Fruit fly (Drosophila melanogaster) whole organism, pupa: ENCODE results near the gene Cdc5.
A peak's percentile ranks its signal among the peaks of the same experiment; 100 is the strongest.

Experiments
- CG10348 ChIP-seq: fragments of 200-800 bp; sonication (Bioruptor generic); IDR thresholded peaks from 2 replicates; pipeline ENCODE4 v1.3.6; 2022; ENCODE audit warnings: missing biosample characterization, missing genetic modification characterization
- CG12605 ChIP-seq: fragments of 200-800 bp; sonication (Bioruptor generic); IDR thresholded peaks from 2 replicates; pipeline ENCODE4 v1.3.6; 2022; ENCODE audit warnings: missing biosample characterization, missing genetic modification characterization
- CG13204 ChIP-seq: fragments of 200-800 bp; sonication (Bioruptor generic); optimal IDR thresholded peaks from 2 replicates; lab custom pipeline; 2018; ENCODE audit warnings: missing biosample characterization, mild to moderate bottlenecking, missing genetic modification characterization, moderate library complexity
- CG14655 ChIP-seq: fragments of 200-800 bp; sonication (Bioruptor generic); optimal IDR thresholded peaks from 3 replicates; lab custom pipeline; 2017; ENCODE audit warnings: mild to moderate bottlenecking, missing biosample characterization, missing genetic modification reagents, missing genetic modification characterization
- CG15710 ChIP-seq: fragments of 200-800 bp; sonication (Bioruptor generic); optimal IDR thresholded peaks from 2 replicates; lab custom pipeline; 2018; ENCODE audit warnings: missing biosample characterization, mild to moderate bottlenecking, missing genetic modification characterization, moderate library complexity
- CG17806 ChIP-seq: fragments of 200-800 bp; sonication (Bioruptor generic); optimal IDR thresholded peaks from 2 replicates; lab custom pipeline; 2018; ENCODE audit warnings: missing biosample characterization, mild to moderate bottlenecking, missing genetic modification characterization, moderate library complexity
- CG32121 ChIP-seq: fragments of 200-800 bp; sonication (Bioruptor generic); IDR thresholded peaks from 2 replicates; pipeline ENCODE4 v1.3.6; 2022; ENCODE audit warnings: missing biosample characterization, missing genetic modification characterization
- CG34367 ChIP-seq: fragments of 200-800 bp; sonication (Bioruptor generic); optimal IDR thresholded peaks from 2 replicates; lab custom pipeline; 2018; ENCODE audit warnings: missing biosample characterization, mild to moderate bottlenecking, missing genetic modification characterization
- CG4496 ChIP-seq: fragments of 200-800 bp; sonication (Bioruptor generic); IDR thresholded peaks from 3 replicates; pipeline ENCODE4 v1.3.6; 2022; ENCODE audit warnings: missing biosample characterization, missing genetic modification characterization
- CG8159 ChIP-seq: fragments of 200-800 bp; sonication (Bioruptor generic); optimal IDR thresholded peaks from 3 replicates; lab custom pipeline; 2018; ENCODE audit warnings: missing biosample characterization, mild to moderate bottlenecking, missing genetic modification characterization, moderate library complexity
- CG8301 ChIP-seq: fragments of 200-800 bp; sonication (Bioruptor generic); optimal IDR thresholded peaks from 2 replicates; lab custom pipeline; 2018; ENCODE audit warnings: missing biosample characterization, mild to moderate bottlenecking, missing genetic modification characterization
- CG9948 ChIP-seq: fragments of 200-800 bp; sonication (Bioruptor generic); optimal IDR thresholded peaks from 2 replicates; lab custom pipeline; 2018; ENCODE audit warnings: missing biosample characterization, mild to moderate bottlenecking, missing genetic modification characterization, moderate library complexity
- D1 ChIP-seq: fragments of 200-800 bp; sonication (Bioruptor generic); optimal IDR thresholded peaks from 2 replicates; lab custom pipeline; 2018; ENCODE audit warnings: missing biosample characterization, mild to moderate bottlenecking, missing genetic modification characterization, moderate library complexity
- EcR ChIP-seq: fragments of 200-800 bp; sonication (Bioruptor generic); optimal IDR thresholded peaks from 3 replicates; lab custom pipeline; 2019; ENCODE audit warnings: missing biosample characterization, missing genetic modification characterization, mild to moderate bottlenecking, moderate library complexity, missing genetic modification reagents
- Ets98B ChIP-seq: fragments of 200-800 bp; sonication (Bioruptor generic); IDR thresholded peaks from 2 replicates; pipeline ENCODE4 v1.3.6; 2022; ENCODE audit warnings: missing biosample characterization, missing genetic modification characterization
- Pif1A ChIP-seq: fragments of 200-800 bp; sonication (Bioruptor generic); optimal IDR thresholded peaks from 3 replicates; lab custom pipeline; 2016; ENCODE audit warnings: missing biosample characterization, missing genetic modification characterization
- Pif1B ChIP-seq: fragments of 200-800 bp; sonication (Bioruptor generic); optimal IDR thresholded peaks from 3 replicates; lab custom pipeline; 2016; ENCODE audit warnings: missing biosample characterization, missing genetic modification characterization
- Snoo ChIP-seq: fragments of 200-800 bp; sonication (Bioruptor generic); optimal IDR thresholded peaks from 3 replicates; lab custom pipeline; 2017; ENCODE audit warnings: missing biosample characterization, mild to moderate bottlenecking, missing genetic modification characterization, inconsistent platforms
- fd96Ca ChIP-seq: fragments of 200-800 bp; sonication (Bioruptor generic); IDR thresholded peaks from 3 replicates; pipeline ENCODE4 v1.3.6; 2022; ENCODE audit warnings: missing biosample characterization, missing genetic modification characterization
- gl ChIP-seq: fragments of 200-800 bp; sonication (Bioruptor generic); optimal IDR thresholded peaks from 2 replicates; lab custom pipeline; 2018; ENCODE audit warnings: missing biosample characterization, mild to moderate bottlenecking, missing genetic modification characterization
- rn ChIP-seq: fragments of 200-800 bp; sonication (Bioruptor generic); IDR thresholded peaks from 2 replicates; pipeline ENCODE4 v1.3.6; 2022; ENCODE audit warnings: missing biosample characterization, missing genetic modification characterization

Gene Cdc5

DNA sequence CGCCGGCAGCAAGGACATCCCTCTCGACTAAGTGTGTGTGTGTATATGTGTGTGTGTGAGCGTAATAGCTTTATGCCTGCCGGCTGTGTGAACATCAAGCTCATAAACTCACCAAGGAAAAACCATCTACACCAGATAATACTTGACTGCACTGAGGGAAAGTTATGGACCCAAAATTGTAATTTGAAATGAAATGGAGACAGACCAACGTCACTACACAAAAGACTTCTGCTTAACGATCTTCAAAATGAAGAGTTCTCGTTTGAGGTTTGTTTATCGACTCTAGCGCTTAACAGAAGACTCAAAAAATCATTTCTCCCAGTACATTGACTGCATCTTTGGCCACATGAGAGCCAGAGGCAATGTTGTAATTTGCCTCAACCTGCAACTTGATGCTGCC lies 26.9 kb upstream of the Cdc5 start:
- peak; percentile 49 for TF ChIP-seq Pif1A
- peak; percentile 56 for TF ChIP-seq CG17806 (tag; lab: Kevin White, UChicago)
- no peak for TF ChIP-seq CG13204 (GFP tag; lab: Kevin White, UChicago)
- TF ChIP-seq rn (GFP tag; lab: Robert Waterston, UW) = no peak
- no peak for TF ChIP-seq CG32121 (GFP tag; lab: Robert Waterston, UW)
- no peak for TF ChIP-seq D1 (tag; lab: Kevin White, UChicago)
- no peak for TF ChIP-seq gl
- no peak for TF ChIP-seq Ets98B
- TF ChIP-seq CG9948 (tag; lab: Kevin White, UChicago) = peak; percentile 52
- TF ChIP-seq CG34367 (tag; lab: Kevin White, UChicago) = peak; percentile 48
- TF ChIP-seq EcR = no peak
- TF ChIP-seq Snoo (tag; lab: Kevin White, UChicago) = peak; percentile 2
- peak; percentile 31 for TF ChIP-seq Pif1B
- TF ChIP-seq fd96Ca = peak; percentile 32; the same call in 1 of the 3 replicates
- TF ChIP-seq CG8301 (tag; lab: Kevin White, UChicago) = peak; percentile 39
- peak; percentile 60 for TF ChIP-seq CG14655 (GFP tag; lab: Kevin White, UChicago)
- TF ChIP-seq CG12605 (GFP tag; lab: Robert Waterston, UW) = no peak
- TF ChIP-seq CG15710 (tag; lab: Kevin White, UChicago) = peak; percentile 40
- peak; percentile 52 for TF ChIP-seq CG8159 (tag; lab: Kevin White, UChicago)
- TF ChIP-seq CG10348 = no peak
- no peak; the same call in 2 of the 3 replicates for TF ChIP-seq CG4496 (GFP tag; lab: Robert Waterston, UW)

DNA sequence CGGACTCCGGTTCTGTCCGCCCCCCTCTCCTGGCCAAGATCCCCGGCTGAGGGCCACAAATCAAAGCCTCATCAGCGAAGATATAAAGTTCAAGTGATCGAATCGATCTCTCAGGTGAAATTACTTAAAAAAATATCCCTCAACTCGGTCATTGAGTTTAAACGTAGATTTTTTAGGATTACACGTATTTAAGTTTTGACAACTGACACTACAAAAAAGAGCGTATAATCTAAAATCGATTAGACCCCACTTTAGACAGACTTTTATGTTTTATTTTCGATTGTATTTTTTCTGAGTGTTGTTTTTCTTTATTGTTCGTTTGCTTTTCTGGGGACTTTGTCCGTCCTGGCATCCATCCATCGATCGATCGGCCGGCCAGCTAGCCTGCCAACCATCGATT lies 23.9 kb upstream of the Cdc5 start:
- TF ChIP-seq Pif1A (no peak), CG12605 (GFP tag; lab: Robert Waterston, UW) (no peak), CG14655 (GFP tag; lab: Kevin White, UChicago) (no peak), CG17806 (tag; lab: Kevin White, UChicago) (peak; percentile 54), CG8159 (tag; lab: Kevin White, UChicago) (peak; percentile 63), Ets98B (no peak), CG34367 (tag; lab: Kevin White, UChicago) (peak; percentile 48), Pif1B (no peak), Snoo (tag; lab: Kevin White, UChicago) (no peak), CG13204 (GFP tag; lab: Kevin White, UChicago) (no peak), CG15710 (tag; lab: Kevin White, UChicago) (peak; percentile 54), EcR (no peak), CG4496 (GFP tag; lab: Robert Waterston, UW) (no peak), rn (GFP tag; lab: Robert Waterston, UW) (no peak), CG8301 (tag; lab: Kevin White, UChicago) (no peak), CG32121 (GFP tag; lab: Robert Waterston, UW) (no peak), D1 (tag; lab: Kevin White, UChicago) (no peak), CG9948 (tag; lab: Kevin White, UChicago) (peak; percentile 36), CG10348 (no peak), fd96Ca (no peak), gl (no peak)

DNA sequence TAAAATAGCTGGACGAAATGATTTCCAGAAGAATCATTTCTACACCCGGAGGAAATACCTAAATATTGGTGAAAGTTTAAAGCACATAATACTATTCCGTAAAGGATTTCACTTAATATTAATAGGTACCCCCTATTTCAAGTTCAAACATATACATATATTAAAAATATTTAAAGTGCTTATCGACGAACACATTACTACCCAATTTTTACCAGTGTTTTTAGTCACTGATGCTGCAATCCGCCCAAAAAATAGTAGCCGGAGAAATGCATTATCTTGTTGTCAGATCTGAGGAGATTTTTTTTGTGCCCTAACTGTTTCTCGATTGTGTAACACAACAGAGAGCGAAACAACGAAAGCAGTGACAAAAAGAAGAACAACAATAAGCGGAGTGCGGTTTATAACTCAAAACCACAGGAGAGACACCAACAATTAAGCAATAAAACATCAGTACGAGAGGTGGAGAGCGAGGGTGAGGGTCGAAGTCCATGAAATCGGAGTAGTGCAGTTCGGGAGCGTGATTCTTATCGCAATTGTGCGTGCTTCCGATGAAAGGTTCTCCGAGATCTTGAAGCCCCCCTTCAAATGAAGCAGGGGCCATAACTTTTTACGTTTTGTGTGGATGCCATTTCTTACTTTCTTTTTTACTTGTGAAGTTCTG lies 19.8 kb upstream of the Cdc5 start:
- TF ChIP-seq Snoo (tag; lab: Kevin White, UChicago) = no peak

DNA sequence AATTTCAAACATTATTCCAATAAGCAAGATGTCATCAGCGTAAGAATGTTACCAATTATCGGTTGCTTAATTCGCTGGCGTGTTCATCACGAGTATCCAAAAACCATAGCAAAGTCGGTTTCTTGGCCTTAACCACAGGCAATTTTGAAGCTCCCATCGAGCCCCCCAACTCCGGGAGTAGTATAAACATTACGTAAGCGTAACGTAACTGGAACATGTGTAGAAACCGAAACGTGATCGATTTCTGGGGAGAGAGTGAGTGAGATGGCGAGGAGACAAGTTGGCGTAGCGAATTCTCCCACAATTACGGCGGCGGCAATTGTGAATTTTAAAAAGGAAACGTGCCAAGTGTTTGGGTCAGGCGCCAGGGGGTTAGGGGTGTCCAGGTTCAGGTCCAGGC lies 17.7 kb upstream of the Cdc5 start:
- TF ChIP-seq Snoo (tag; lab: Kevin White, UChicago) (no peak), CG10348 (no peak), CG8301 (tag; lab: Kevin White, UChicago) (no peak), gl (no peak), CG34367 (tag; lab: Kevin White, UChicago) (no peak), CG17806 (tag; lab: Kevin White, UChicago) (no peak), rn (GFP tag; lab: Robert Waterston, UW) (no peak), CG14655 (GFP tag; lab: Kevin White, UChicago) (no peak), Pif1B (no peak)

DNA sequence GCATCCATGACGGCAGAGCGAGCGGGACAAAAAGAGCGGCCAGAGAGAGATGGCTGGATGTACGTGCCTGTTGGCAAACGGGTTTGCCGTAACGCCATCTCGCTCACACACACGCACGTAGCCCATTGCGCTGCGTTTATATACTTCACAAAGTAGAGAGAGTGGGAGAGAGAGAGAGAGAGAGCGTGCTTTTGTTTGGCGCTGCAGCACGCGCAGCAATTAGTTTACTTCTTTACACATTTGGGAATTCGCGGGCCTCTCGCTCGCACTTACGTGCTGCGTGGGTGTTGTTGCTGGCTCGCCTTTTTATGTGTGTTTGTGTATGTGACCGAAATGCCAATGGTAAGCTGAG lies 16.9 kb upstream of the Cdc5 start:
- no peak for TF ChIP-seq rn (GFP tag; lab: Robert Waterston, UW)
- TF ChIP-seq Pif1B = no peak
- no peak for TF ChIP-seq D1 (tag; lab: Kevin White, UChicago)
- TF ChIP-seq Ets98B = no peak
- no peak for TF ChIP-seq CG34367 (tag; lab: Kevin White, UChicago)
- TF ChIP-seq Pif1A = no peak
- no peak for TF ChIP-seq CG12605 (GFP tag; lab: Robert Waterston, UW)
- no peak for TF ChIP-seq CG14655 (GFP tag; lab: Kevin White, UChicago)
- TF ChIP-seq fd96Ca = no peak
- no peak for TF ChIP-seq gl
- no peak for TF ChIP-seq CG8301 (tag; lab: Kevin White, UChicago)
- no peak for TF ChIP-seq CG10348
- no peak for TF ChIP-seq Snoo (tag; lab: Kevin White, UChicago)
- no peak for TF ChIP-seq CG8159 (tag; lab: Kevin White, UChicago)

DNA sequence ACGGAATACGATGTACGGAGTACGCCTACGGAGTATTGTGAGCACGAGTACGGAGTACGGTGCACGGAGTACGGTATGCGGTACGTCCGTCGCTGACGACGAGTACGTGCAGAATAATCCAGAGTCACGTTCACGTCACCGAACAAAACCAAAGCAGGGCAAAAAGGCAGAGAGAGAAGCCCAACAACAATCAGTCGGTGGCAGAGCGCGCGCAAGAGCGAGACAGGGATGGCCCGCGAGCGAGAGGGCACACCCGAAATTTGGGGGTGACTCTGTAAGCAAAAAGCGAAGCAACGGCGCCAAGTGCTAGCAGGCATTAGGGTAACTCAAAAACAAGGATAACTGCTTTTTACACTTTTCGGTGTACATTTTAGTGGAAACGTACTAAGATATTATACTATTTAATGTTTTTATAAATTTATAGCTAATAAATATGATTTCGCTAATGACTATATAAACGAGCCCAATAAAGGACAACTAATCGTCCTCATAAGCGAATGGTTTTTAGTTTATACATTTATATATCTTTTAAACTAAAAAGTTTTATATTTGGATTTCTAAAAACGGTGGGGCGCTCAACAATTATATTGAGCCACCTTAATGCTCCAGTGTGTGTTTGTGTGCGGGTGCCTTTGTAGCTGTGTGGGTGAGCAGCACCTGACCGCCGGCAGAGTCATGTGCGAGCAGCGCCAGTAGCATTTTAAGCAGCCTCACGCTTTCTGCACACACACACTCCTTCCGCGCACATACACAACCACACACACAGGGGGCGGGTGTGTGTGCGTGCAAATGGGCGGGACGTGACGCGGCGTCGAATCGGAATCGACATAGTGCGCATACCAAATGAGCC lies 16.3 kb upstream of the Cdc5 start:
- TF ChIP-seq Ets98B (no peak), Snoo (tag; lab: Kevin White, UChicago) (peak; percentile 69), CG8159 (tag; lab: Kevin White, UChicago) (peak; percentile 89), CG9948 (tag; lab: Kevin White, UChicago) (peak; percentile 69), CG32121 (GFP tag; lab: Robert Waterston, UW) (peak; percentile 48; the same call in 1 of the 2 replicates), Pif1B (peak; percentile 48), EcR (no peak), Pif1A (peak; percentile 66), CG13204 (GFP tag; lab: Kevin White, UChicago) (no peak), rn (GFP tag; lab: Robert Waterston, UW) (no peak), CG8301 (tag; lab: Kevin White, UChicago) (peak; percentile 59), fd96Ca (no peak), CG17806 (tag; lab: Kevin White, UChicago) (peak; percentile 72), gl (no peak), CG15710 (tag; lab: Kevin White, UChicago) (peak; percentile 77), CG34367 (tag; lab: Kevin White, UChicago) (peak; percentile 50), CG4496 (GFP tag; lab: Robert Waterston, UW) (peak; percentile 65; the same call in 2 of the 3 replicates), D1 (tag; lab: Kevin White, UChicago) (no peak), CG12605 (GFP tag; lab: Robert Waterston, UW) (no peak), CG10348 (no peak), CG14655 (GFP tag; lab: Kevin White, UChicago) (peak; percentile 68)
- TF ChIP-seq, all 21 proteins: peak for 12
